Worm (Caenorhabditis elegans) whole organism, L1 larva: ENCODE measurements around the gene F40F4.7.

Experiments used
- C34B4.2 ChIP-seq: sonication (generic microtip); optimal IDR thresholded peaks from 2 replicates; lab custom pipeline; 2017; ENCODE audit warnings: mild to moderate bottlenecking, missing genetic modification characterization, missing compliant biosample characterization
- F16B12.6 ChIP-seq: fragments of 150-350 bp; optimal IDR thresholded peaks from 2 replicates; lab custom pipeline; 2014; ENCODE audit warnings: missing biosample characterization, missing genetic modification characterization
- Y116A8C.19 ChIP-seq: sonication (generic microtip); optimal IDR thresholded peaks from 2 replicates; lab custom pipeline; 2016; ENCODE audit warnings: missing compliant biosample characterization, missing genetic modification characterization, borderline replicate concordance
- aha-1 ChIP-seq: fragments of 150-350 bp; optimal IDR thresholded peaks from 2 replicates; lab custom pipeline; 2014; ENCODE audit warnings: missing biosample characterization, missing genetic modification characterization
- alr-1 ChIP-seq: fragments of 200-800 bp; sonication (Bioruptor generic); optimal IDR thresholded peaks from 2 replicates; lab custom pipeline; 2018; ENCODE audit warnings: borderline replicate concordance, mild to moderate bottlenecking, missing genetic modification characterization, missing compliant biosample characterization
- blmp-1 ChIP-seq: fragments of 150-350 bp; optimal IDR thresholded peaks from 2 replicates; lab custom pipeline; 2014; ENCODE audit warnings: missing biosample characterization, missing genetic modification characterization
- ceh-63 ChIP-seq: fragments of 200-800 bp; sonication (Bioruptor generic); optimal IDR thresholded peaks from 2 replicates; lab custom pipeline; 2018; ENCODE audit warnings: mild to moderate bottlenecking, missing genetic modification characterization, missing compliant biosample characterization
- ceh-8 ChIP-seq: fragments of 200-800 bp; sonication (Bioruptor generic); optimal IDR thresholded peaks from 2 replicates; lab custom pipeline; 2018; ENCODE audit warnings: mild to moderate bottlenecking, missing genetic modification characterization, moderate library complexity, missing compliant biosample characterization
- ceh-88 ChIP-seq: fragments of 200-800 bp; sonication (Bioruptor generic); IDR thresholded peaks from 2 replicates; pipeline ENCODE4 v1.3.6; 2022; ENCODE audit warnings: missing genetic modification characterization, missing compliant biosample characterization
- ceh-90 ChIP-seq: sonication (generic microtip); optimal IDR thresholded peaks from 2 replicates; lab custom pipeline; 2016; ENCODE audit warnings: missing genetic modification characterization, missing compliant biosample characterization
- efl-1 ChIP-seq, 4 experiments: fragments of 150-350 bp; optimal IDR thresholded peaks in 3 of 4; peaks in 1 of 4; 1 replicate in 1 of 4; 2 replicates in 3 of 4; lab custom pipeline; 2014; ENCODE audit warnings: missing biosample characterization in 2 of 4, missing genetic modification characterization in 2 of 4, missing genetic modification reagents in 2 of 4
- egl-13 ChIP-seq: sonication (generic microtip); optimal IDR thresholded peaks from 2 replicates; lab custom pipeline; 2016; ENCODE audit warnings: missing genotype, missing genetic modification reagents, missing genetic modification characterization, missing compliant biosample characterization
- elt-2 ChIP-seq: sonication (generic microtip); optimal IDR thresholded peaks from 2 replicates; lab custom pipeline; 2016; ENCODE audit warnings: missing genetic modification characterization, mild to moderate bottlenecking, inconsistent platforms, missing compliant biosample characterization, missing genetic modification reagents
- hpl-2 ChIP-seq: fragments of 150-350 bp; optimal IDR thresholded peaks from 2 replicates; lab custom pipeline; 2014; ENCODE audit warnings: missing biosample characterization, missing genetic modification reagents, missing genetic modification characterization
- isw-1 ChIP-seq: fragments of 200-800 bp; sonication (Bioruptor generic); IDR thresholded peaks from 2 replicates; pipeline ENCODE4 v1.3.6; 2022; ENCODE audit warnings: missing genetic modification characterization, missing compliant biosample characterization
- jun-1 ChIP-seq: fragments of 150-350 bp; optimal IDR thresholded peaks from 2 replicates; lab custom pipeline; 2014; ENCODE audit warnings: missing biosample characterization, missing genetic modification reagents, missing genetic modification characterization
- lin-13 ChIP-seq: fragments of 150-350 bp; optimal IDR thresholded peaks from 2 replicates; lab custom pipeline; 2014; ENCODE audit warnings: missing biosample characterization, missing genetic modification reagents, missing genetic modification characterization
- lin-14 ChIP-seq: fragments of 200-800 bp; sonication (Bioruptor generic); optimal IDR thresholded peaks from 2 replicates; lab custom pipeline; 2018; ENCODE audit warnings: mild to moderate bottlenecking, missing genetic modification characterization, moderate library complexity, missing compliant biosample characterization
- lin-35 ChIP-seq, 2 experiments: fragments of 150-350 bp; optimal IDR thresholded peaks; 2 replicates each; lab custom pipeline; 2014; ENCODE audit warnings: missing biosample characterization in 2 of 2, missing genetic modification characterization in 2 of 2, missing genetic modification reagents in 2 of 2
- lin-39 ChIP-seq: fragments of 150-350 bp; optimal IDR thresholded peaks from 2 replicates; lab custom pipeline; 2014; ENCODE audit warnings: missing biosample characterization, missing genetic modification reagents, missing genetic modification characterization
- mab-9 ChIP-seq: fragments of 200-800 bp; sonication (Bioruptor generic); IDR thresholded peaks from 2 replicates; pipeline ENCODE4 v1.3.6; 2022; ENCODE audit warnings: missing genetic modification reagents, missing genetic modification characterization, missing compliant biosample characterization
- nhr-11 ChIP-seq: fragments of 150-350 bp; optimal IDR thresholded peaks from 2 replicates; lab custom pipeline; 2014; ENCODE audit warnings: missing biosample characterization, missing genetic modification characterization
- nhr-19 ChIP-seq: fragments of 200-800 bp; sonication (Bioruptor generic); conservative IDR thresholded peaks from 2 replicates; pipeline ENCODE4 v1.3.6; 2022; ENCODE audit warnings: missing genetic modification characterization, missing compliant biosample characterization
- nhr-20 ChIP-seq: sonication (generic microtip); optimal IDR thresholded peaks from 2 replicates; lab custom pipeline; 2016; ENCODE audit warnings: mild to moderate bottlenecking, missing genetic modification characterization, missing compliant biosample characterization
- nhr-28 ChIP-seq: fragments of 150-350 bp; optimal IDR thresholded peaks from 2 replicates; lab custom pipeline; 2014; ENCODE audit warnings: missing biosample characterization, missing genetic modification characterization
- nhr-71 ChIP-seq: sonication (generic microtip); optimal IDR thresholded peaks from 2 replicates; lab custom pipeline; 2016; ENCODE audit warnings: mild to moderate bottlenecking, missing genetic modification characterization, moderate library complexity, missing compliant biosample characterization
- nhr-84 ChIP-seq: sonication (generic microtip); optimal IDR thresholded peaks from 2 replicates; lab custom pipeline; 2017; ENCODE audit warnings: missing biosample characterization, missing genetic modification characterization
- nhr-85 ChIP-seq: sonication (generic microtip); peaks from one replicate; lab custom pipeline; 2016; ENCODE audit warnings: missing genetic modification characterization, inconsistent platforms, missing compliant biosample characterization
- nhr-90 ChIP-seq: sonication (generic microtip); optimal IDR thresholded peaks from 2 replicates; lab custom pipeline; 2016; ENCODE audit warnings: mild to moderate bottlenecking, missing genetic modification characterization, missing compliant biosample characterization; ENCODE audit not compliant: poor library complexity
- pqm-1 ChIP-seq: sonication (generic microtip); optimal IDR thresholded peaks from 3 replicates; lab custom pipeline; 2017; ENCODE audit warnings: missing biosample characterization, missing genetic modification characterization
- skn-1 ChIP-seq: fragments of 150-350 bp; optimal IDR thresholded peaks from 2 replicates; lab custom pipeline; 2014; ENCODE audit warnings: missing biosample characterization, missing genetic modification characterization
- sup-37 ChIP-seq: fragments of 200-800 bp; sonication (Bioruptor generic); optimal IDR thresholded peaks from 2 replicates; lab custom pipeline; 2018; ENCODE audit warnings: mild to moderate bottlenecking, missing genetic modification characterization, missing compliant biosample characterization
- swsn-7 ChIP-seq: sonication (generic microtip); optimal IDR thresholded peaks from 2 replicates; lab custom pipeline; 2016; ENCODE audit warnings: missing genetic modification characterization, missing compliant biosample characterization
- tlp-1 ChIP-seq: fragments of 150-350 bp; optimal IDR thresholded peaks from 2 replicates; lab custom pipeline; 2014; ENCODE audit warnings: missing biosample characterization, missing genetic modification characterization
- unc-62 ChIP-seq: fragments of 150-350 bp; optimal IDR thresholded peaks from 2 replicates; lab custom pipeline; 2014; ENCODE audit warnings: missing biosample characterization, missing genetic modification reagents, missing genetic modification characterization
- unc-86 ChIP-seq: sonication (generic microtip); optimal IDR thresholded peaks from 2 replicates; lab custom pipeline; 2016; ENCODE audit warnings: missing genetic modification characterization, missing compliant biosample characterization
- vab-15 ChIP-seq: sonication (generic microtip); optimal IDR thresholded peaks from 2 replicates; lab custom pipeline; 2017; ENCODE audit warnings: missing genotype, mild to moderate bottlenecking, missing genetic modification characterization, missing compliant biosample characterization
- xbp-1 ChIP-seq: sonication (generic microtip); optimal IDR thresholded peaks from 2 replicates; lab custom pipeline; 2016; ENCODE audit warnings: missing genetic modification characterization, missing compliant biosample characterization
- zip-4 ChIP-seq: fragments of 200-800 bp; sonication (Bioruptor generic); optimal IDR thresholded peaks from 2 replicates; lab custom pipeline; 2018; ENCODE audit warnings: mild to moderate bottlenecking, missing genetic modification characterization, moderate library complexity, missing compliant biosample characterization
- ztf-11 ChIP-seq, 2 experiments: sonication (generic microtip); optimal IDR thresholded peaks; 2 replicates each; lab custom pipeline; 2016 to 2017; ENCODE audit warnings: missing genetic modification characterization in 2 of 2, missing biosample characterization in 1 of 2, missing compliant biosample characterization in 1 of 2

The F40F4.7 gene

DNA sequence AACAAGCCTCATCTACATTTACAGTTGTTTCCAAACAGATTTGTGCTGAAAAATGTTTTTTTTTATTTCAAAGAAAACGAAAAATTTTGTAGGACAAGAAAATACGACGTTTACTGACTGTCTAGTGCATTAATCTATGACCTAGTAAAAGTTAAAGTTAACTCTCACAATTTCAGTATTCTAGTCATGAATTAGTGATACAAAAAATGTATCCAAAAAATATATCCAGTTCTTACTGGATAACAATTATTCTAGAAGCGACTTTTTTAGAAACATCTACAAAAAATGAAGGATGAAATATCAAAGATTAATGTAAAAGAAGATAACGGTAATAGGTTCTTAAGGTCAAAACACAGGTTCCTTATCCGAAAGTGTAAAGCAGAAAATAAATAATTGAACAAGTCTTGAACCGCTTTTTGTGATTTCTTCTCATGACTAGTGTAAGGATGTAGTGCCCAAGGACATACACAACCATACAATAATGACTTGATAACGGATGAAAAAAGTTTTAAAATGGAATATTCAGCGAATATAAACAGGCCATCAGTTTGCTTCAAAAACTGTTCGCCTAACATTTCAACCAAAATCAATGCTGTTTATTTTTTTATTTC is 4.9 kb upstream of the F40F4.7 start, which contains the start of gene pqn-37:
Gene pqn-37, minus strand, starts transcription at position 51 of the 611 bp plus-strand sequence.
- peak; percentile 55 for TF ChIP-seq nhr-85 (tag; lab: Kevin White, UChicago)
- TF ChIP-seq lin-14: peak; percentile 17
- TF ChIP-seq nhr-20: no peak
- TF ChIP-seq nhr-71: peak; percentile 42

ce11 chrX:3247768-3248167 is 2.0 kb upstream of the F40F4.7 start:
- no peak for TF ChIP-seq nhr-28
- no peak for TF ChIP-seq Y116A8C.19

- no peak for TF ChIP-seq isw-1 (GFP tag; lab: Robert Waterston, UW)
- TF ChIP-seq C34B4.2 (tag; lab: Kevin White, UChicago): no peak
- no peak for TF ChIP-seq nhr-84 (tag; lab: Kevin White, UChicago)
- TF ChIP-seq elt-2 (tag; lab: Kevin White, UChicago): peak; percentile 23
- no peak for TF ChIP-seq swsn-7 (tag; lab: Kevin White, UChicago)
These were observed 1.3 kb downstream of the F40F4.7 start for ce11 chrX:3244402-3244801.

DNA sequence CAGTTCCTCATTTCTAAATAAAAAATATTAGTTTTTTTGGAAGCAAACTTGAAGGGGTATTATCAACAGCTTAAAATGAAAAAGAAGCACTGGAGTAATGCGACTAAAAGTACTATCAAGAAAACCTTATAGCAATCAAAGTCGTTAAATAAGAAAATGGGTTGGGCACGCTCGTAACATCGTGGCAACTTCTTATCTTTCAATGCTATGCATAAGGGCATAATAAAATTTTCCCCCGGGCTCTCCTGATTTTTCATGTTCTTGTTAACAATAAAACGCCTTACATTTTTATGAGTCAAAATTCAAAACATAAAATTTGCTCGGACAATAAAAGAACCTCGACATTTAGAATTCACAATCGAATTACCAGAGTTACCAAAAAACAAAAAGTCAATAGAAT is 2.1 kb downstream of the F40F4.7 start, which contains the start of gene irg-7:
Gene irg-7, minus strand, starts transcription at position 23 of the 400 bp plus-strand sequence.
- TF ChIP-seq ceh-8 (GFP tag; lab: Kevin White, UChicago) (no peak), aha-1 (tag; lab: Kevin White, UChicago) (no peak), egl-13 (tag; lab: Kevin White, UChicago) (no peak), elt-2 (tag; lab: Kevin White, UChicago) (peak; percentile 41), hpl-2 (GFP tag; lab: Kevin White, UChicago) (no peak), lin-39 (no peak), zip-4 (no peak)
- TF ChIP-seq, all 84 proteins: peak for 1

DNA sequence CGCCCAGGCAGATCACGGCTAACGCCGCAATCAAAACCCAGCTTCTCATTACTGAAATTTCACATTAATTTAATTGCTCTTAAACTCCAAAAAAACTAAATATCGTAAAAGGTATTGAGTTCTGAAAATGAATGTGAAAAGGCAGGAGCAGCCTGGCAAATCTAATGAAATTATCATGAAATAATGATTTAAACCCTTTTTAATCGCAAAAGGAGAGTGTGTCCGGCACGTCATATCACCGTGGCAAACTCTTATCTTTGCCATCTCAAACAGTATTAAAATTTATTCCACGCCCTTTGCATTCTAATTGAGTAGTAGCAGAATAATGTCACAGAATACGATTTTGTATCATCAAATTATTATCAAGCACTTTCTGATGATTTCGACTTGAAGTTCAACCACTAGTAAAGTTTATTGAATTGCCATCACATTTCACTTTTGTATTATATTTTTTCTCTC is 10.3 kb downstream of the F40F4.7 start, which contains the start of gene F28B4.3:
Gene F28B4.3, minus strand, starts transcription at position 51 of the 459 bp plus-strand sequence.
- peak; percentile 25 for TF ChIP-seq jun-1 (tag; lab: Kevin White, UChicago)
- no peak for TF ChIP-seq ceh-88
- no peak for TF ChIP-seq tlp-1 (tag; lab: Kevin White, UChicago)
- TF ChIP-seq elt-2 (tag; lab: Kevin White, UChicago): peak; percentile 88
- TF ChIP-seq nhr-20: peak; percentile 2
- TF ChIP-seq blmp-1 (tag; lab: Kevin White, UChicago): no peak
- peak; percentile 75 for TF ChIP-seq pqm-1
- TF ChIP-seq ceh-90 (tag; lab: Kevin White, UChicago): no peak

DNA sequence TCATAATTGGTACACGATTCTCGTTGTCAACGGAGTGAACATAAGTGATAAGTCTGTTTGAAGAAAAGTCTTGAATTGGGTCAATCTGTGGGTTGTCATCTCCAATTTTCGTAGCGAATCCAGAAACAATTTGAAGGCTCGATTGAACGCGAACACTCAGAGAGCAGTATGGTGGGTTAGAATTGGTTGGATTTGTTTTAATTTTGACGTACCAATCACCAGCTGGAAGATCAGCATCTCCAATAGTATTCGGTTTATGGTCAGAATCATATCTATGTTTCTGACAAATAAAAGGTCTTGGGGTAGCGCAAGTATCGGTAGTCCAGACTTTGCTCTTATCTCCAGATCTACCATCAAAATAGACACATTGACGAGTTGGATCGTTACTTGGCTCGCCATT is 15.2 kb downstream of the F40F4.7 start:
- TF ChIP-seq lin-35 (GFP tag; optimal IDR thresholded peaks at IDR 0.05; lab: Kevin White, UChicago) (no peak), skn-1 (tag; lab: Kevin White, UChicago) (no peak), unc-62 (GFP tag; lab: Kevin White, UChicago) (no peak), ztf-11 (tag; optimal IDR thresholded peaks at IDR 0.05; lab: Kevin White, UChicago) (no peak), nhr-11 (no peak), vab-15 (tag; lab: Kevin White, UChicago) (no peak), efl-1 (optimal IDR thresholded peaks at IDR 0.05; lab: Kevin White, UChicago) (no peak), efl-1 (GFP tag; optimal IDR thresholded peaks at IDR 0.05 in 1 of 2; lab: Kevin White, UChicago) (no peak), F16B12.6 (tag; lab: Kevin White, UChicago) (no peak), sup-37 (GFP tag; lab: Kevin White, UChicago) (no peak), C34B4.2 (tag; lab: Kevin White, UChicago) (no peak), nhr-19 (GFP tag; lab: Robert Waterston, UW) (no peak), unc-86 (tag; lab: Kevin White, UChicago) (no peak), ceh-63 (no peak), alr-1 (tag; lab: Kevin White, UChicago) (no peak), nhr-28 (no peak), xbp-1 (tag; lab: Kevin White, UChicago) (no peak), mab-9 (no peak), lin-13 (GFP tag; lab: Kevin White, UChicago) (no peak), nhr-90 (tag; lab: Kevin White, UChicago) (no peak)
